Fruit fly (Drosophila melanogaster) whole organism, pupa: Measurements from ENCODE around the gene Usp32.

Experiments
- CG10348 ChIP-seq: fragments of 200-800 bp; sonication (Bioruptor generic); IDR thresholded peaks from 2 replicates; pipeline ENCODE4 v1.3.6; 2022; ENCODE audit warnings: missing biosample characterization, missing genetic modification characterization
- CG12605 ChIP-seq: fragments of 200-800 bp; sonication (Bioruptor generic); IDR thresholded peaks from 2 replicates; pipeline ENCODE4 v1.3.6; 2022; ENCODE audit warnings: missing biosample characterization, missing genetic modification characterization
- CG32121 ChIP-seq: fragments of 200-800 bp; sonication (Bioruptor generic); IDR thresholded peaks from 2 replicates; pipeline ENCODE4 v1.3.6; 2022; ENCODE audit warnings: missing biosample characterization, missing genetic modification characterization
- CG34367 ChIP-seq: fragments of 200-800 bp; sonication (Bioruptor generic); optimal IDR thresholded peaks from 2 replicates; lab custom pipeline; 2018; ENCODE audit warnings: missing biosample characterization, mild to moderate bottlenecking, missing genetic modification characterization
- EcR ChIP-seq: fragments of 200-800 bp; sonication (Bioruptor generic); optimal IDR thresholded peaks from 3 replicates; lab custom pipeline; 2019; ENCODE audit warnings: missing biosample characterization, missing genetic modification characterization, mild to moderate bottlenecking, moderate library complexity, missing genetic modification reagents
- Pif1B ChIP-seq: fragments of 200-800 bp; sonication (Bioruptor generic); optimal IDR thresholded peaks from 3 replicates; lab custom pipeline; 2016; ENCODE audit warnings: missing biosample characterization, missing genetic modification characterization

dm6 chr3L:19869698-19870097 is 1.2 kb upstream of the Usp32 start:
- TF ChIP-seq CG34367 (tag; lab: Kevin White, UChicago): no peak
- no peak for TF ChIP-seq CG10348 (GFP tag; lab: Robert Waterston, UW)
- TF ChIP-seq Pif1B: no peak
- no peak for TF ChIP-seq CG32121
- no peak for TF ChIP-seq EcR (GFP tag; lab: Kevin White, UChicago)
- no peak for TF ChIP-seq CG12605 (GFP tag; lab: Robert Waterston, UW)
